4 worm cellular contexts compared by ENCODE assay signal in genomic region chrV:10711829-10712607, ce11.
TF ChIP-seq lines count a peak whose summit lies in the region.

No protein-coding gene starts in this region.

TF ChIP-seq in whole organism, L1 larva, 84 proteins besides CTCF, POLR2A, EP300 and RAD21 (continued from another document and continues in another):
- TF ChIP-seq zag-1 (tag; optimal IDR thresholded peaks at IDR 0.05; lab: Kevin White, UChicago): no peak
- no peak for TF ChIP-seq hlh-4 (tag; optimal IDR thresholded peaks at IDR 0.05; lab: Kevin White, UChicago)
- no peak for TF ChIP-seq snpc-4 (tag; optimal IDR thresholded peaks at IDR 0.05; lab: Kevin White, UChicago)
- no peak for TF ChIP-seq sptf-1 (tag; optimal IDR thresholded peaks at IDR 0.05; lab: Kevin White, UChicago)
- no peak for TF ChIP-seq ets-5 (GFP tag; IDR thresholded peaks at IDR 0.05; lab: Robert Waterston, UW)
- TF ChIP-seq swsn-7 (tag; optimal IDR thresholded peaks at IDR 0.05; lab: Kevin White, UChicago): no peak
- peak; percentile 3 to 6 for TF ChIP-seq efl-1 (optimal IDR thresholded peaks at IDR 0.05; lab: Kevin White, UChicago)
- TF ChIP-seq efl-1 (GFP tag; optimal IDR thresholded peaks at IDR 0.05 in 1 of 2; lab: Kevin White, UChicago): peak in 1 of 2 experiments; percentile 73
- peak; percentile 40 for TF ChIP-seq sox-4 (tag; optimal IDR thresholded peaks at IDR 0.05; lab: Kevin White, UChicago)
- TF ChIP-seq ceh-8 (GFP tag; optimal IDR thresholded peaks at IDR 0.05; lab: Kevin White, UChicago): no peak
- peak; percentile 7 for TF ChIP-seq unc-130 (tag; optimal IDR thresholded peaks at IDR 0.05; lab: Kevin White, UChicago)
- TF ChIP-seq tlp-1 (tag; optimal IDR thresholded peaks at IDR 0.05; lab: Kevin White, UChicago): no peak
- TF ChIP-seq aha-1 (tag; optimal IDR thresholded peaks at IDR 0.05; lab: Kevin White, UChicago): no peak
- TF ChIP-seq irx-1 (tag; optimal IDR thresholded peaks at IDR 0.05; lab: Kevin White, UChicago): no peak
- no peak for TF ChIP-seq ces-1 (GFP tag; optimal IDR thresholded peaks at IDR 0.05; lab: Kevin White, UChicago)
- TF ChIP-seq nhr-77 (tag; optimal IDR thresholded peaks at IDR 0.05; lab: Kevin White, UChicago): no peak
- no peak for TF ChIP-seq unc-98 (GFP tag; IDR thresholded peaks at IDR 0.05; lab: Robert Waterston, UW)
- no peak for TF ChIP-seq hpl-2 (GFP tag; optimal IDR thresholded peaks at IDR 0.05; lab: Kevin White, UChicago)
- TF ChIP-seq snu-23 (GFP tag; optimal IDR thresholded peaks at IDR 0.05; lab: Kevin White, UChicago): peak; percentile 5
- peak; percentile 0 for TF ChIP-seq mep-1 (tag; optimal IDR thresholded peaks at IDR 0.05; lab: Kevin White, UChicago)
- TF ChIP-seq fkh-8 (tag; optimal IDR thresholded peaks at IDR 0.05; lab: Kevin White, UChicago): no peak
- TF ChIP-seq lin-39 (tag; optimal IDR thresholded peaks at IDR 0.05; lab: Kevin White, UChicago): no peak
- TF ChIP-seq lin-15B (tag; optimal IDR thresholded peaks at IDR 0.05; lab: Kevin White, UChicago): no peak
- TF ChIP-seq nhr-19 (GFP tag; conservative IDR thresholded peaks at IDR 0.05; lab: Robert Waterston, UW): no peak
- TF ChIP-seq egl-27 (tag; optimal IDR thresholded peaks at IDR 0.05; lab: Kevin White, UChicago): no peak
- peak; percentile 39 for TF ChIP-seq lin-14 (GFP tag; optimal IDR thresholded peaks at IDR 0.05; lab: Kevin White, UChicago)
- no peak for TF ChIP-seq nhr-76 (tag; optimal IDR thresholded peaks at IDR 0.05; lab: Kevin White, UChicago)
- peak in 1 of 2 experiments; percentile 28 for TF ChIP-seq mdl-1 (tag; optimal IDR thresholded peaks at IDR 0.05; lab: Kevin White, UChicago)
- no peak for TF ChIP-seq nhr-28 (tag; optimal IDR thresholded peaks at IDR 0.05; lab: Kevin White, UChicago)
- TF ChIP-seq nhr-71 (tag; optimal IDR thresholded peaks at IDR 0.05; lab: Kevin White, UChicago): peak; percentile 4
- no peak for TF ChIP-seq nhr-237 (tag; optimal IDR thresholded peaks at IDR 0.05; lab: Kevin White, UChicago)
- no peak for TF ChIP-seq rnt-1 (tag; optimal IDR thresholded peaks at IDR 0.05; lab: Kevin White, UChicago)
- TF ChIP-seq elt-3 (tag; optimal IDR thresholded peaks at IDR 0.05; lab: Kevin White, UChicago): peak in 1 of 6 experiments; percentile 10
- no peak for TF ChIP-seq pag-3 (tag; optimal IDR thresholded peaks at IDR 0.05; lab: Kevin White, UChicago; ENCODE audit: borderline replicate concordance, insufficient read depth)

TF ChIP-seq in whole organism, L2 larva, 48 proteins besides CTCF, POLR2A, EP300 and RAD21 (continued from another document):
- TF ChIP-seq nhr-129 (tag; optimal IDR thresholded peaks at IDR 0.05; lab: Kevin White, UChicago) (no peak), ztf-11 (tag; optimal IDR thresholded peaks at IDR 0.05; lab: Kevin White, UChicago) (no peak), lsy-2 (tag; optimal IDR thresholded peaks at IDR 0.05; lab: Kevin White, UChicago) (no peak), lin-11 (tag; optimal IDR thresholded peaks at IDR 0.05; lab: Kevin White, UChicago) (no peak), ama-1 (optimal IDR thresholded peaks at IDR 0.05; lab: Kevin White, UChicago) (peak; percentile 81), skn-1 (tag; optimal IDR thresholded peaks at IDR 0.05; lab: Kevin White, UChicago) (no peak), snpc-4 (tag; optimal IDR thresholded peaks at IDR 0.05; lab: Kevin White, UChicago) (no peak), fos-1 (tag; optimal IDR thresholded peaks at IDR 0.05; lab: Kevin White, UChicago) (no peak), R02D3.7 (tag; optimal IDR thresholded peaks at IDR 0.05; lab: Kevin White, UChicago) (no peak), F13H6.1 (tag; optimal IDR thresholded peaks at IDR 0.05; lab: Kevin White, UChicago) (no peak), nhr-237 (tag; optimal IDR thresholded peaks at IDR 0.05; lab: Kevin White, UChicago) (no peak), nhr-23 (tag; optimal IDR thresholded peaks at IDR 0.05; lab: Kevin White, UChicago) (no peak), egl-27 (tag; optimal IDR thresholded peaks at IDR 0.05; lab: Kevin White, UChicago) (no peak), nhr-6 (tag; optimal IDR thresholded peaks at IDR 0.05; lab: Kevin White, UChicago) (no peak), lin-39 (tag; optimal IDR thresholded peaks at IDR 0.05; lab: Kevin White, UChicago) (no peak), dmd-4 (tag; optimal IDR thresholded peaks at IDR 0.05; lab: Kevin White, UChicago) (no peak), ceh-82 (tag; optimal IDR thresholded peaks at IDR 0.05; lab: Kevin White, UChicago) (no peak), nhr-11 (tag; optimal IDR thresholded peaks at IDR 0.05; lab: Kevin White, UChicago) (no peak), sem-4 (tag; optimal IDR thresholded peaks at IDR 0.05; lab: Kevin White, UChicago) (no peak), elt-3 (tag; optimal IDR thresholded peaks at IDR 0.05; lab: Kevin White, UChicago) (no peak), aly-2 (tag; optimal IDR thresholded peaks at IDR 0.05; lab: Kevin White, UChicago) (no peak), mdl-1 (tag; optimal IDR thresholded peaks at IDR 0.05; lab: Kevin White, UChicago) (no peak), unc-39 (tag; optimal IDR thresholded peaks at IDR 0.05; lab: Kevin White, UChicago) (no peak), sma-3 (GFP tag; optimal IDR thresholded peaks at IDR 0.05; lab: Kevin White, UChicago) (peak; percentile 42), Y55F3AM.14 (GFP tag; optimal IDR thresholded peaks at IDR 0.05; lab: Kevin White, UChicago) (peak; percentile 66), zag-1 (tag; optimal IDR thresholded peaks at IDR 0.05; lab: Kevin White, UChicago) (no peak), mbf-1 (tag; optimal IDR thresholded peaks at IDR 0.05; lab: Kevin White, UChicago) (no peak), nhr-12 (tag; optimal IDR thresholded peaks at IDR 0.05; lab: Kevin White, UChicago) (no peak), ZK546.5 (tag; optimal IDR thresholded peaks at IDR 0.05; lab: Kevin White, UChicago) (no peak), nhr-25 (tag; optimal IDR thresholded peaks at IDR 0.05; lab: Kevin White, UChicago) (peak; percentile 30), sma-9 (GFP tag; optimal IDR thresholded peaks at IDR 0.05; lab: Kevin White, UChicago) (no peak), sma-9 (tag; optimal IDR thresholded peaks at IDR 0.05; lab: Kevin White, UChicago) (no peak), mab-5 (tag; optimal IDR thresholded peaks at IDR 0.05; lab: Kevin White, UChicago) (no peak), C34F6.9 (tag; optimal IDR thresholded peaks at IDR 0.05; lab: Kevin White, UChicago) (no peak), unc-55 (GFP tag; optimal IDR thresholded peaks at IDR 0.05; lab: Kevin White, UChicago) (no peak), ceh-16 (tag; optimal IDR thresholded peaks at IDR 0.05; lab: Kevin White, UChicago) (no peak), crh-2 (tag; optimal IDR thresholded peaks at IDR 0.05; lab: Kevin White, UChicago) (no peak)

TF ChIP-seq in whole organism, L3 larva, 47 proteins besides CTCF, POLR2A, EP300 and RAD21 (continued from another document):
- no peak for TF ChIP-seq daf-12 (tag; optimal IDR thresholded peaks at IDR 0.05; lab: Kevin White, UChicago)
- TF ChIP-seq nhr-25 (tag; optimal IDR thresholded peaks at IDR 0.05; lab: Kevin White, UChicago): peak; percentile 17
- peak; percentile 34 for TF ChIP-seq nhr-43 (tag; optimal IDR thresholded peaks at IDR 0.05; lab: Kevin White, UChicago; ENCODE audit: poor library complexity, severe bottlenecking)

TF ChIP-seq in whole organism, L4 larva, 104 proteins besides CTCF, POLR2A, EP300 and RAD21 (continued from another document):
- TF ChIP-seq gei-8 (GFP tag; optimal IDR thresholded peaks at IDR 0.05; lab: Kevin White, UChicago) (no peak), jun-1 (tag; optimal IDR thresholded peaks at IDR 0.05; lab: Kevin White, UChicago) (no peak), ZK546.5 (tag; optimal IDR thresholded peaks at IDR 0.05; lab: Kevin White, UChicago) (no peak), T26A8.4 (GFP tag; IDR thresholded peaks at IDR 0.05; lab: Robert Waterston, UW) (peak; percentile 21; the same call in 1 of the 2 replicates), F10B5.3 (tag; optimal IDR thresholded peaks at IDR 0.05; lab: Kevin White, UChicago) (no peak), sdz-12 (GFP tag; optimal IDR thresholded peaks at IDR 0.05; lab: Kevin White, UChicago) (peak; percentile 4), F37D6.2 (tag; optimal IDR thresholded peaks at IDR 0.05; lab: Kevin White, UChicago) (peak; percentile 18), Y48G9A.11 (GFP tag; IDR thresholded peaks at IDR 0.05; lab: Robert Waterston, UW) (peak; percentile 26; the same call in 1 of the 2 replicates), ztf-11 (tag; optimal IDR thresholded peaks at IDR 0.05; lab: Kevin White, UChicago) (no peak), hlh-30 (tag; optimal IDR thresholded peaks at IDR 0.05; lab: Kevin White, UChicago; ENCODE audit: insufficient read depth) (no peak), arid-1 (GFP tag; conservative IDR thresholded peaks at IDR 0.05; lab: Robert Waterston, UW) (0 out of 2 replicates have a peak, but pooled peaks have one; percentile 54), vab-7 (GFP tag; IDR thresholded peaks at IDR 0.05; lab: Robert Waterston, UW) (0 out of 2 replicates have a peak, but pooled peaks have one; percentile 35), egl-43 (GFP tag; IDR thresholded peaks at IDR 0.05; lab: Robert Waterston, UW) (0 out of 2 replicates have a peak, but pooled peaks have one; percentile 21), madf-5 (GFP tag; IDR thresholded peaks at IDR 0.05; lab: Robert Waterston, UW) (no peak), Y5F2A.4 (GFP tag; optimal IDR thresholded peaks at IDR 0.05; lab: Kevin White, UChicago) (peak; percentile 31), ceh-82 (tag; optimal IDR thresholded peaks at IDR 0.05; lab: Kevin White, UChicago) (no peak), ceh-28 (tag; optimal IDR thresholded peaks at IDR 0.05; lab: Kevin White, UChicago) (no peak), pqm-1 (tag; optimal IDR thresholded peaks at IDR 0.05; lab: Kevin White, UChicago) (no peak), ctbp-1 (GFP tag; IDR thresholded peaks at IDR 0.05; lab: Robert Waterston, UW) (no peak), zip-2 (tag; optimal IDR thresholded peaks at IDR 0.05; lab: Kevin White, UChicago) (no peak), aha-1 (tag; lab: Kevin White, UChicago) (no peak), nhr-11 (tag; optimal IDR thresholded peaks at IDR 0.05; lab: Kevin White, UChicago) (no peak), zip-11 (GFP tag; IDR thresholded peaks at IDR 0.05; lab: Robert Waterston, UW) (0 out of 2 replicates have a peak, but pooled peaks have one; percentile 23), php-3 (GFP tag; IDR thresholded peaks at IDR 0.05; lab: Robert Waterston, UW) (no peak)
